Worm (Caenorhabditis elegans) whole organism, midembryonic: ENCODE data around the gene mdh-2.

Source experiments
- T22C8.4 ChIP-seq: fragments of 200-800 bp; sonication (Bioruptor generic); IDR thresholded peaks from 2 replicates; pipeline ENCODE4 v1.3.6; 2022; ENCODE audit warnings: missing genetic modification characterization, missing compliant biosample characterization
- klf-2 ChIP-seq: fragments of 200-800 bp; sonication (Bioruptor generic); conservative IDR thresholded peaks from 2 replicates; pipeline ENCODE4 v1.3.6; 2022; ENCODE audit warnings: missing genetic modification reagents, missing genetic modification characterization, missing compliant biosample characterization
- med-1 ChIP-seq: sonication (generic microtip); optimal IDR thresholded peaks from 2 replicates; lab custom pipeline; 2017; ENCODE audit warnings: missing genetic modification characterization, mild to moderate bottlenecking, missing compliant biosample characterization, antibody characterized with exemption, missing genetic modification reagents; ENCODE audit not compliant: insufficient read depth
- ref-1 ChIP-seq: fragments of 200-800 bp; sonication (Bioruptor generic); conservative IDR thresholded peaks from 2 replicates; pipeline ENCODE4 v1.3.6; 2022; ENCODE audit warnings: missing genetic modification reagents, missing genetic modification characterization, missing compliant biosample characterization

ce11 chrIII:6606022-6606467 is 1.9 kb downstream of the mdh-2 start:
- TF ChIP-seq T22C8.4 (GFP tag; lab: Robert Waterston, UW), result no peak
- no peak for TF ChIP-seq med-1 (GFP tag; lab: Kevin White, UChicago)
- TF ChIP-seq klf-2 (GFP tag; lab: Robert Waterston, UW), result no peak
- no peak for TF ChIP-seq ref-1 (GFP tag; lab: Robert Waterston, UW)
